Fruit fly (Drosophila melanogaster) whole organism, embryonic: ENCODE measurements around the gene eIF4G2.

ENCODE experiments used
- CG12391 ChIP-seq: fragments of 200-800 bp; sonication (Bioruptor generic); optimal IDR thresholded peaks from 3 replicates; lab custom pipeline; 2018; ENCODE audit warnings: missing biosample characterization, mild to moderate bottlenecking, missing genetic modification characterization, moderate library complexity
- CG13894 ChIP-seq: fragments of 200-800 bp; sonication (Bioruptor generic); optimal IDR thresholded peaks from 3 replicates; lab custom pipeline; 2018; ENCODE audit warnings: missing biosample characterization, mild to moderate bottlenecking, missing genetic modification characterization, moderate library complexity
- CG15073 ChIP-seq: fragments of 200-800 bp; sonication (Bioruptor generic); optimal IDR thresholded peaks from 2 replicates; lab custom pipeline; 2016; ENCODE audit warnings: missing biosample characterization, missing genetic modification characterization
- CG17829 ChIP-seq: fragments of 200-800 bp; optimal IDR thresholded peaks from 2 replicates; lab custom pipeline; 2019; ENCODE audit warnings: missing biosample characterization, mild to moderate bottlenecking, missing genetic modification characterization, moderate library complexity
- CG32532 ChIP-seq: fragments of 200-800 bp; sonication (Bioruptor generic); IDR thresholded peaks from 2 replicates; pipeline ENCODE4 v1.3.6; 2022; ENCODE audit warnings: missing biosample characterization, missing genetic modification characterization
- CG42726 ChIP-seq: fragments of 200-800 bp; sonication (Bioruptor generic); IDR thresholded peaks from 2 replicates; pipeline ENCODE4 v1.3.6; 2022; ENCODE audit warnings: missing biosample characterization, missing genetic modification characterization; ENCODE audit not compliant: partially characterized antibody
- CG6813 ChIP-seq: fragments of 200-800 bp; sonication (Bioruptor generic); optimal IDR thresholded peaks from 2 replicates; lab custom pipeline; 2017; ENCODE audit warnings: missing biosample characterization, missing genetic modification characterization, mild to moderate bottlenecking, moderate library complexity, missing genetic modification reagents
- CG8765 ChIP-seq: fragments of 200-800 bp; sonication (Bioruptor generic); IDR thresholded peaks from 2 replicates; pipeline ENCODE4 v1.3.6; 2022; ENCODE audit warnings: missing biosample characterization, missing genetic modification characterization
- CoRest ChIP-seq: fragments of 200-800 bp; sonication (Bioruptor generic); optimal IDR thresholded peaks from 3 replicates; lab custom pipeline; 2018; ENCODE audit warnings: missing biosample characterization, mild to moderate bottlenecking, missing genetic modification characterization, moderate library complexity
- CrebB ChIP-seq: fragments of 200-800 bp; sonication (Bioruptor generic); optimal IDR thresholded peaks from 3 replicates; lab custom pipeline; 2018; ENCODE audit warnings: missing biosample characterization, mild to moderate bottlenecking, missing genetic modification characterization
- Fer1 ChIP-seq: fragments of 200-800 bp; sonication (Bioruptor generic); optimal IDR thresholded peaks from 2 replicates; lab custom pipeline; 2017; ENCODE audit warnings: missing biosample characterization, mild to moderate bottlenecking, missing genetic modification characterization
- Hmr ChIP-seq: fragments of 200-800 bp; sonication (Bioruptor generic); optimal IDR thresholded peaks from 3 replicates; lab custom pipeline; 2017; ENCODE audit warnings: mild to moderate bottlenecking, missing biosample characterization, missing genetic modification reagents, missing genetic modification characterization
- MBD-R2 ChIP-seq: fragments of 200-800 bp; sonication (Bioruptor generic); IDR thresholded peaks from 2 replicates; pipeline ENCODE4 v1.3.6; 2022; ENCODE audit warnings: missing biosample characterization, missing genetic modification characterization
- PHDP ChIP-seq: fragments of 200-800 bp; sonication (Bioruptor generic); optimal IDR thresholded peaks from 3 replicates; lab custom pipeline; 2018; ENCODE audit warnings: missing biosample characterization, mild to moderate bottlenecking, missing genetic modification characterization, moderate library complexity
- Sox100B ChIP-seq: fragments of 200-800 bp; sonication (Bioruptor generic); optimal IDR thresholded peaks from 3 replicates; lab custom pipeline; 2018; ENCODE audit warnings: missing biosample characterization, mild to moderate bottlenecking, missing genetic modification characterization
- danr ChIP-seq: fragments of 200-800 bp; sonication (Bioruptor generic); IDR thresholded peaks from 2 replicates; pipeline ENCODE4 v1.3.6; 2022; ENCODE audit warnings: missing biosample characterization, missing genetic modification characterization
- gt ChIP-seq: fragments of 200-800 bp; sonication (Bioruptor generic); IDR thresholded peaks from 2 replicates; pipeline ENCODE4 v1.3.6; 2022; ENCODE audit warnings: missing biosample characterization, missing genetic modification characterization
- zen ChIP-seq: fragments of 200-800 bp; sonication (Bioruptor generic); optimal IDR thresholded peaks from 3 replicates; lab custom pipeline; 2018; ENCODE audit warnings: missing biosample characterization, mild to moderate bottlenecking, missing genetic modification characterization, moderate library complexity

The eIF4G2 gene

DNA sequence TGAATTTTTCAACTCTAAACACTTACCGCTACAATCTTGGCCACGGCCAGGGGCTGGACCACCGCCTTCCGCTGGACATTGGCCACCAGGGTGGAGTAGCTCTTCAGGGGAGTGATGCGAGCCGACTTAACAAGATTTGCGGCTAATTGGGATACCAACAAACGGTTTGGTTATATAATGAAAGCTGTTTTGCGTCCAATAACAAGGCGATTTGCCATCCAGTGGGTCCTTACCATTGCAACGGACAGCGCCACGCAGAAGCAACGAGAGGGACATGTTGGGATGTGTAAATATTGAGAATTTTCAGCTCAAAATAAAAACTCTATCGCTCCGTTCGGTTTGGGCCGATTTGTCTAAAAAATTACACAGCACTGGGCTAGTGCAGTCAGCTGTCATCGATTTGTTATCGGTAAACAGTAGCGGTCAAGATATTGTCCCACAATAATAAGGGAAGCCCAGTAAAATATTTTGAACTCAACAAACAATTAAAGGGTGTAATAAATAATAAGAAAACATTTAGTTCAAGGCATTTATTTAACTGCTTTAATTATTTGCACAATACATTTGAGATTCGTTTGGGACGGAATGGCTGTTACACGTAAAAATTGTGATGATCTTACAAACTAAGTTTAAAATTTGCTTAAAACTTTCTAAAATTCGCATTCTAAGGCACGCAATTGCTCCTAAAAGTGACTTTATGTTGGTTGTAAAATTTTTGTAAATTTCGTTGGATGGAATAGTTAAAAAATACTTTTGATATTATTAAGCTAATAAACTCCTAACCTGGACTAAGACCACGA, 58.6 kb downstream of the eIF4G2 start, which contains the start of gene SdhD (continued):
- no peak for TF ChIP-seq CG6813 (GFP tag; lab: Kevin White, UChicago)
- peak; percentile 93 for TF ChIP-seq MBD-R2
- peak; percentile 46 for TF ChIP-seq Fer1
- TF ChIP-seq CG8765 (GFP tag; lab: Robert Waterston, UW): no peak
- peak; percentile 21; the same call in 1 of the 2 replicates for TF ChIP-seq CG32532 (GFP tag; lab: Robert Waterston, UW)
- no peak for TF ChIP-seq danr
- no peak for TF ChIP-seq CoRest (tag; lab: Kevin White, UChicago)
- no peak for TF ChIP-seq gt (GFP tag; lab: Robert Waterston, UW)
- TF ChIP-seq CrebB (tag; lab: Kevin White, UChicago): no peak
- TF ChIP-seq CG13894: no peak
- peak; percentile 5 for TF ChIP-seq zen (tag; lab: Kevin White, UChicago)
- TF ChIP-seq Sox100B: no peak
- peak; percentile 30 for TF ChIP-seq Hmr (GFP tag; lab: Kevin White, UChicago)
- TF ChIP-seq CG17829 (tag; lab: Kevin White, UChicago): peak; percentile 9
- TF ChIP-seq CG15073 (GFP tag; lab: Kevin White, UChicago): peak; percentile 99
- TF ChIP-seq PHDP (tag; lab: Kevin White, UChicago): peak; percentile 22
- TF ChIP-seq CG12391 (tag; lab: Kevin White, UChicago): peak; percentile 14
- TF ChIP-seq CG42726 (GFP tag; lab: Robert Waterston, UW): no peak
